Worm (Caenorhabditis elegans) whole organism, late embryonic: Measurements from ENCODE around the gene acs-5.

ENCODE experiments used
- F13H6.1 ChIP-seq: sonication (generic microtip); optimal IDR thresholded peaks from 2 replicates; lab custom pipeline; 2016; ENCODE audit warnings: missing genetic modification characterization, missing compliant biosample characterization
- pqm-1 ChIP-seq: sonication (generic microtip); optimal IDR thresholded peaks from 2 replicates; lab custom pipeline; 2016; ENCODE audit warnings: missing genetic modification characterization, missing compliant biosample characterization
- unc-42 ChIP-seq: sonication (generic microtip); optimal IDR thresholded peaks from 2 replicates; lab custom pipeline; 2016; ENCODE audit warnings: missing genotype, missing genetic modification characterization, missing compliant biosample characterization

acs-5 gene

DNA sequence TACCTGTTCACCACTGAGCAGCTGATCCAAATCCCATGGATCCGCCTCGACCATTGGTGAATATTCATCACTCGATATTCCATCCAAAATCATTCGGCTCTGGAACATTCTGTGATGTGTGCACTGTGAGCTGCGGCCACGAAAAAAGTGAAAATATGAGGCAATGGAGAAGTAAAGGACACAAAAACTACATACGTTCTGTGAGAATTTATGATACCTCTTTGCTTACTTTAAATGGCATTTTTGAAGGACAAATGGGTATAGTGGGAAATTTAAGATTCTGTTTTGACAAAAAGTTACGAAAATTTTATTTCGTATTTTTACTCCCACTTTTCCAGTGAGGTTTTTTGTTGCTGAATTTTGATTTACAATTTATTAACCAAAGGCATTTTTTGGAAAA lies 51.0 kb downstream of the acs-5 start, which contains the start of gene twk-40:
twk-40 (minus strand) TSS at position 101 of the 400 bp plus-strand sequence.
- no peak for TF ChIP-seq unc-42 (tag; lab: Kevin White, UChicago)
- no peak for TF ChIP-seq F13H6.1 (tag; lab: Kevin White, UChicago)
- no peak for TF ChIP-seq pqm-1 (tag; lab: Kevin White, UChicago)
